Fruit fly (Drosophila melanogaster) Kc167 (cell line): ENCODE measurements around the gene lobo.

Experiments used
- Myc ChIP-seq: fragments of >200 bp; optimal IDR thresholded peaks from 2 replicates; lab custom pipeline; 2017; ENCODE audit warnings: missing external identifiers
- Sin3A ChIP-seq: fragments of >200 bp; optimal IDR thresholded peaks from 2 replicates; lab custom pipeline; 2018; ENCODE audit warnings: missing external identifiers
- h ChIP-seq: fragments of >200 bp; optimal IDR thresholded peaks from 3 replicates; lab custom pipeline; 2018; ENCODE audit warnings: missing external identifiers
- insv ChIP-seq: fragments of >200 bp; optimal IDR thresholded peaks from 3 replicates; lab custom pipeline; 2018; ENCODE audit warnings: missing external identifiers
- psq ChIP-seq: fragments of >200 bp; optimal IDR thresholded peaks from 2 replicates; lab custom pipeline; 2017; ENCODE audit warnings: missing external identifiers
- ttk ChIP-seq: sonication (Bioruptor generic); optimal IDR thresholded peaks from 2 replicates; lab custom pipeline; 2017; ENCODE audit warnings: missing external identifiers

dm6 chr3R:25137565-25138367 is 55.8 kb downstream of the lobo start, which contains the start of gene danr:
- TF ChIP-seq insv (lab: Kevin White, UChicago) (no peak), h (lab: Kevin White, UChicago) (no peak), Myc (lab: Kevin White, UChicago) (no peak), psq (lab: Kevin White, UChicago) (no peak), ttk (lab: Kevin White, UChicago) (no peak), Sin3A (lab: Kevin White, UChicago) (no peak)
